Worm (Caenorhabditis elegans): ENCODE data around the gene oxy-4.

DNA sequence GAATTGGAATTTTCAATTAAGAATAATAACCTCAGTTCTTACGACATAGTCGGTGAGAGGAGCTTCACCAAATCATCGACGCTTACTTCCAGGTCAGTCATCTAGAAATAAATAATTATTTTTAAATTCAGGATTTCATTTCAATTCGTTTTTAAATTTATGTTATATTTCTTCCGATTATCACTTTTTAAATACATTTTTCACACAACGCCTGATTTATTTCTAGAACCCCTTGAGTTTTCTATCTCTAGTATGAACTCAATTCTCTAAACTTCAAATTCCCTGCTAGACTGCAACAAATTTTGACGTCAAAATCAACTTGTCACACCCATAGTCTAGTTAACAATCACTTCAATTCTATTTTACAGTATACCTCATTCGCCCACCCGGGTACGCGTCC lies 9.1 kb downstream of the oxy-4 start, which contains the start of gene Y54H5A.2:
- TF ChIP-seq mdl-1 (tag; optimal IDR thresholded peaks at IDR 0.05) (no peak), sdz-12 (GFP tag; optimal IDR thresholded peaks at IDR 0.05) (no peak), lin-13 (GFP tag; optimal IDR thresholded peaks at IDR 0.05) (no peak)

Measured in whole organism, L4 larva.